Worm (Caenorhabditis elegans): ENCODE results near the gene ZK1058.9.

DNA sequence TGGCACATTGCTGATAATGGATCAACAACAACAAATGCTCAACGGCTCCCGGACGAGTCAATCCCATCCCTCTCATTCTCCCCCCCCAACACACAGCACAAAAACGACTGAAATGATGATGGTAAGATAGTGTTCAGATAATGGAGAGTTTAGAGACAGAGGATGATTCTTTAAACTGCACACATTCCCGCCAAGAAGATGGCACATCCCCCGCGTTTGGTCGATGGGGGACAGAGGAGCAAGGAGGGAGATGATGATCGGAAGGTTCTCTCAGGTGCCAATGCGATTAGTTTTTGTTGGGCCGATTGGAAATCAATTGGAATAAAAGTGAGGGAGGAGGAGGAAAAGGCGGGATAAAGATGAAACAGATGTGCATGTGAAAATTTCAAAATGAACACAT lies 1.4 kb upstream of the ZK1058.9 start:
- TF ChIP-seq ceh-39 (tag; optimal IDR thresholded peaks at IDR 0.05) = no peak
- no peak for TF ChIP-seq nhr-12 (tag; optimal IDR thresholded peaks at IDR 0.05)
- no peak for TF ChIP-seq mep-1 (tag; optimal IDR thresholded peaks at IDR 0.05)
- TF ChIP-seq hlh-1 (tag; optimal IDR thresholded peaks at IDR 0.05) = peak; percentile 49
- no peak for TF ChIP-seq zip-8 (tag; optimal IDR thresholded peaks at IDR 0.05)
- no peak for TF ChIP-seq M03D4.4 (tag; optimal IDR thresholded peaks at IDR 0.05)
- no peak for TF ChIP-seq lsy-2 (tag; optimal IDR thresholded peaks at IDR 0.05)
- TF ChIP-seq lin-13 (tag; optimal IDR thresholded peaks at IDR 0.05) = no peak
- no peak for TF ChIP-seq blmp-1 (tag; optimal IDR thresholded peaks at IDR 0.05)
- TF ChIP-seq snpc-4 (tag; optimal IDR thresholded peaks at IDR 0.05) = no peak
- no peak for TF ChIP-seq nhr-28 (tag; optimal IDR thresholded peaks at IDR 0.05)
- TF ChIP-seq unc-62 (GFP tag; optimal IDR thresholded peaks at IDR 0.05) = peak; percentile 48
- TF ChIP-seq elt-1 (tag; optimal IDR thresholded peaks at IDR 0.05; ENCODE audit: borderline replicate concordance, insufficient read depth) = no peak
